Fruit fly (Drosophila melanogaster) whole organism, embryonic: ENCODE measurements around the gene sunn.

Experiments
- CG10209 ChIP-seq: fragments of 200-800 bp; sonication (Bioruptor generic); optimal IDR thresholded peaks from 3 replicates; lab custom pipeline; 2017; ENCODE audit warnings: missing biosample characterization, mild to moderate bottlenecking, missing genetic modification characterization, missing genetic modification reagents
- CG10321 ChIP-seq: fragments of 200-800 bp; sonication (Bioruptor generic); IDR thresholded peaks from 2 replicates; pipeline ENCODE4 v1.3.6; 2022; ENCODE audit warnings: missing biosample characterization, missing genetic modification characterization
- CG12104 ChIP-seq: fragments of 200-800 bp; sonication (Bioruptor generic); optimal IDR thresholded peaks from 3 replicates; lab custom pipeline; 2016; ENCODE audit warnings: missing biosample characterization, missing genetic modification characterization
- CG12219 ChIP-seq: fragments of 200-800 bp; sonication (Bioruptor generic); optimal IDR thresholded peaks from 3 replicates; lab custom pipeline; 2018; ENCODE audit warnings: missing biosample characterization, mild to moderate bottlenecking, missing genetic modification characterization
- CG13424 ChIP-seq: fragments of 200-800 bp; sonication (Bioruptor generic); optimal IDR thresholded peaks from 2 replicates; lab custom pipeline; 2019; ENCODE audit warnings: missing biosample characterization, mild to moderate bottlenecking, missing genetic modification characterization, moderate library complexity
- CG14710 ChIP-seq: fragments of 200-800 bp; sonication (Bioruptor generic); optimal IDR thresholded peaks from 3 replicates; lab custom pipeline; 2019; ENCODE audit warnings: missing biosample characterization, mild to moderate bottlenecking, missing genetic modification characterization, moderate library complexity
- CG17829 ChIP-seq: fragments of 200-800 bp; optimal IDR thresholded peaks from 2 replicates; lab custom pipeline; 2019; ENCODE audit warnings: missing biosample characterization, mild to moderate bottlenecking, missing genetic modification characterization, moderate library complexity
- CG18262 ChIP-seq: fragments of 200-800 bp; optimal IDR thresholded peaks from 3 replicates; lab custom pipeline; 2019; ENCODE audit warnings: missing biosample characterization, mild to moderate bottlenecking, missing genetic modification characterization, moderate library complexity
- CG2199 ChIP-seq: fragments of 200-800 bp; sonication (Bioruptor generic); IDR thresholded peaks from 3 replicates; pipeline ENCODE4 v1.3.6; 2022; ENCODE audit warnings: missing biosample characterization, missing genetic modification characterization
- CG3065 ChIP-seq: fragments of 200-800 bp; sonication (Bioruptor generic); optimal IDR thresholded peaks from 2 replicates; lab custom pipeline; 2016; ENCODE audit warnings: missing biosample characterization, missing genetic modification characterization
- CG31365 ChIP-seq: fragments of 200-800 bp; sonication (Bioruptor generic); optimal IDR thresholded peaks from 2 replicates; lab custom pipeline; 2018; ENCODE audit warnings: missing biosample characterization, mild to moderate bottlenecking, missing genetic modification characterization
- CG3281 ChIP-seq: fragments of 200-800 bp; sonication (Bioruptor generic); optimal IDR thresholded peaks from 3 replicates; lab custom pipeline; 2017; ENCODE audit warnings: missing biosample characterization, mild to moderate bottlenecking, missing genetic modification characterization
- CG5180 ChIP-seq: fragments of 200-800 bp; sonication (Bioruptor generic); optimal IDR thresholded peaks from 3 replicates; lab custom pipeline; 2017; ENCODE audit warnings: missing biosample characterization, missing genetic modification characterization, mild to moderate bottlenecking, moderate library complexity, missing genetic modification reagents
- CG6791 ChIP-seq: fragments of 200-800 bp; sonication (Bioruptor generic); IDR thresholded peaks from 3 replicates; pipeline ENCODE4 v1.3.6; 2022; ENCODE audit warnings: missing biosample characterization, missing genetic modification characterization; ENCODE audit not compliant: partially characterized antibody
- CG6854 ChIP-seq: fragments of 200-800 bp; sonication (Bioruptor generic); optimal IDR thresholded peaks from 3 replicates; lab custom pipeline; 2017; ENCODE audit warnings: missing biosample characterization, mild to moderate bottlenecking, missing genetic modification characterization
- CG7271 ChIP-seq: fragments of 200-800 bp; sonication (Bioruptor generic); optimal IDR thresholded peaks from 2 replicates; lab custom pipeline; 2018; ENCODE audit warnings: missing biosample characterization, mild to moderate bottlenecking, missing genetic modification characterization, moderate library complexity
- CG7839 ChIP-seq: fragments of 200-800 bp; sonication (Bioruptor generic); optimal IDR thresholded peaks from 3 replicates; lab custom pipeline; 2018; ENCODE audit warnings: missing biosample characterization, mild to moderate bottlenecking, missing genetic modification characterization, moderate library complexity
- CG7987 ChIP-seq: fragments of 200-800 bp; sonication (Bioruptor generic); optimal IDR thresholded peaks from 2 replicates; lab custom pipeline; 2018; ENCODE audit warnings: missing biosample characterization, mild to moderate bottlenecking, missing genetic modification characterization, moderate library complexity
- CG8944 ChIP-seq: fragments of 200-800 bp; sonication (Bioruptor generic); optimal IDR thresholded peaks from 3 replicates; lab custom pipeline; 2016; ENCODE audit warnings: missing biosample characterization, missing genetic modification characterization
- CG9215 ChIP-seq: fragments of 200-800 bp; sonication (Bioruptor generic); IDR thresholded peaks from 2 replicates; pipeline ENCODE4 v1.3.6; 2022; ENCODE audit warnings: missing biosample characterization, missing genetic modification characterization
- CHES-1-like ChIP-seq: fragments of 200-800 bp; sonication (Bioruptor generic); optimal IDR thresholded peaks from 2 replicates; lab custom pipeline; 2016; ENCODE audit warnings: missing biosample characterization, missing genetic modification characterization
- Dip2 ChIP-seq: fragments of 200-800 bp; sonication (Bioruptor generic); IDR thresholded peaks from 2 replicates; pipeline ENCODE4 v1.3.6; 2022; ENCODE audit warnings: missing biosample characterization, missing genetic modification characterization
- Ets65A ChIP-seq: fragments of 200-800 bp; sonication (Bioruptor generic); peaks from one replicate; lab custom pipeline; 2016; ENCODE audit warnings: missing biosample characterization, missing genetic modification characterization
- Fer1 ChIP-seq: fragments of 200-800 bp; sonication (Bioruptor generic); optimal IDR thresholded peaks from 2 replicates; lab custom pipeline; 2017; ENCODE audit warnings: missing biosample characterization, mild to moderate bottlenecking, missing genetic modification characterization
- Hr78 ChIP-seq, 2 experiments: fragments of 200-800 bp in 1 of 2; fragments of >200 bp in 1 of 2; sonication (Bioruptor generic) in 1 of 2; optimal IDR thresholded peaks; 2 replicates each; lab custom pipeline; 2017 to 2019; ENCODE audit warnings: missing biosample characterization in 2 of 2, missing genetic modification characterization in 2 of 2, mild to moderate bottlenecking in 1 of 2, moderate library complexity in 1 of 2
- Lim3 ChIP-seq: fragments of 200-800 bp; sonication (Bioruptor generic); IDR thresholded peaks from 2 replicates; pipeline ENCODE4 v1.3.6; 2022; ENCODE audit warnings: missing biosample characterization, missing genetic modification characterization
- NC2α ChIP-seq: fragments of 200-800 bp; sonication (Bioruptor generic); optimal IDR thresholded peaks from 2 replicates; lab custom pipeline; 2016; ENCODE audit warnings: missing biosample characterization, missing genetic modification characterization
- Nf-YA ChIP-seq: fragments of 200-800 bp; sonication (Bioruptor generic); IDR thresholded peaks from 2 replicates; pipeline ENCODE4 v1.3.6; 2022; ENCODE audit warnings: missing biosample characterization, missing genetic modification characterization
- Nf-YC ChIP-seq: fragments of 200-800 bp; optimal IDR thresholded peaks from 3 replicates; lab custom pipeline; 2019; ENCODE audit warnings: missing biosample characterization, mild to moderate bottlenecking, missing genetic modification characterization, moderate library complexity
- NfI ChIP-seq: fragments of 200-800 bp; sonication (Bioruptor generic); optimal IDR thresholded peaks from 3 replicates; lab custom pipeline; 2018; ENCODE audit warnings: missing biosample characterization, mild to moderate bottlenecking, missing genetic modification characterization, moderate library complexity
- Side ChIP-seq: fragments of 200-800 bp; sonication (Bioruptor generic); optimal IDR thresholded peaks from 2 replicates; lab custom pipeline; 2016; ENCODE audit warnings: missing biosample characterization, missing genetic modification characterization
- bowl ChIP-seq: fragments of 200-800 bp; sonication (Bioruptor generic); IDR thresholded peaks from 2 replicates; pipeline ENCODE4 v1.3.6; 2022; ENCODE audit warnings: missing biosample characterization, missing genetic modification characterization
- bsh ChIP-seq, 2 experiments: fragments of 200-800 bp; sonication (Bioruptor generic); optimal IDR thresholded peaks; 2 replicates each; lab custom pipeline; 2017 to 2018; ENCODE audit warnings: mild to moderate bottlenecking in 2 of 2, missing biosample characterization in 2 of 2, missing genetic modification characterization in 2 of 2, moderate library complexity in 1 of 2
- chn ChIP-seq: fragments of 200-800 bp; sonication (Bioruptor generic); optimal IDR thresholded peaks from 2 replicates; lab custom pipeline; 2016; ENCODE audit warnings: missing biosample characterization, missing genetic modification characterization
- crp ChIP-seq, 2 experiments: fragments of 200-800 bp; sonication (Bioruptor generic); optimal IDR thresholded peaks; 2 replicates in 1 of 2; 3 replicates in 1 of 2; lab custom pipeline; 2017; ENCODE audit warnings: missing biosample characterization in 2 of 2, missing genetic modification characterization in 2 of 2, mild to moderate bottlenecking in 1 of 2, moderate library complexity in 1 of 2
- dati ChIP-seq: fragments of 200-800 bp; sonication (Bioruptor generic); IDR thresholded peaks from 2 replicates; pipeline ENCODE4 v1.3.6; 2022; ENCODE audit warnings: missing biosample characterization, missing genetic modification characterization
- dpn ChIP-seq, 2 experiments: fragments of 200-800 bp; sonication (Bioruptor generic); optimal IDR thresholded peaks; 3 replicates each; lab custom pipeline; 2016; ENCODE audit warnings: missing biosample characterization in 2 of 2, missing genetic modification characterization in 2 of 2
- dysf ChIP-seq: fragments of 200-800 bp; sonication (Bioruptor generic); IDR thresholded peaks from 3 replicates; pipeline ENCODE4 v1.3.6; 2022; ENCODE audit warnings: missing biosample characterization, missing genetic modification characterization
- emc ChIP-seq: fragments of 200-800 bp; sonication (Bioruptor generic); optimal IDR thresholded peaks from 2 replicates; lab custom pipeline; 2016; ENCODE audit warnings: missing biosample characterization, missing genetic modification characterization
- en ChIP-seq: fragments of 200-800 bp; sonication (Bioruptor generic); optimal IDR thresholded peaks from 2 replicates; lab custom pipeline; 2016; ENCODE audit warnings: missing biosample characterization, missing genetic modification characterization
- esg ChIP-seq: fragments of 200-800 bp; sonication (Bioruptor generic); conservative IDR thresholded peaks from 2 replicates; pipeline ENCODE4 v1.3.6; 2022; ENCODE audit warnings: missing biosample characterization, missing genetic modification characterization
- eve ChIP-seq, 2 experiments: fragments of >200 bp; optimal IDR thresholded peaks; 2 replicates each; lab custom pipeline; 2017; ENCODE audit warnings: missing biosample characterization in 2 of 2, missing genetic modification characterization in 2 of 2
- hbn ChIP-seq: fragments of 200-800 bp; sonication (Bioruptor generic); IDR thresholded peaks from 2 replicates; pipeline ENCODE4 v1.3.6; 2022; ENCODE audit warnings: missing biosample characterization, missing genetic modification characterization; ENCODE audit not compliant: partially characterized antibody
- klu ChIP-seq: fragments of 200-800 bp; sonication (Bioruptor generic); IDR thresholded peaks from 2 replicates; pipeline ENCODE4 v1.3.6; 2022; ENCODE audit warnings: missing biosample characterization, missing genetic modification characterization
- pho ChIP-seq: fragments of 200-800 bp; sonication (Bioruptor generic); optimal IDR thresholded peaks from 2 replicates; lab custom pipeline; 2016; ENCODE audit warnings: missing biosample characterization, missing genetic modification characterization
- pum ChIP-seq: fragments of 200-800 bp; sonication (Bioruptor generic); optimal IDR thresholded peaks from 2 replicates; lab custom pipeline; 2016; ENCODE audit warnings: missing biosample characterization, missing genetic modification characterization
- ranshi ChIP-seq: fragments of 200-800 bp; sonication (Bioruptor generic); IDR thresholded peaks from 2 replicates; pipeline ENCODE4 v1.3.6; 2022; ENCODE audit warnings: missing biosample characterization, missing genetic modification characterization
- sisA ChIP-seq: fragments of 200-800 bp; sonication (Bioruptor generic); IDR thresholded peaks from 2 replicates; pipeline ENCODE4 v1.3.6; 2022; ENCODE audit warnings: missing biosample characterization, missing genetic modification characterization
- trh ChIP-seq: fragments of 200-800 bp; sonication (Bioruptor generic); optimal IDR thresholded peaks from 2 replicates; lab custom pipeline; 2016; ENCODE audit warnings: missing biosample characterization, missing genetic modification characterization
- unpg ChIP-seq: fragments of 200-800 bp; sonication (Bioruptor generic); optimal IDR thresholded peaks from 3 replicates; lab custom pipeline; 2018; ENCODE audit warnings: missing biosample characterization, mild to moderate bottlenecking, missing genetic modification characterization, moderate library complexity
- vfl ChIP-seq: fragments of 200-800 bp; sonication (Bioruptor generic); optimal IDR thresholded peaks from 2 replicates; lab custom pipeline; 2016; ENCODE audit warnings: missing biosample characterization, missing genetic modification characterization

sunn gene

DNA sequence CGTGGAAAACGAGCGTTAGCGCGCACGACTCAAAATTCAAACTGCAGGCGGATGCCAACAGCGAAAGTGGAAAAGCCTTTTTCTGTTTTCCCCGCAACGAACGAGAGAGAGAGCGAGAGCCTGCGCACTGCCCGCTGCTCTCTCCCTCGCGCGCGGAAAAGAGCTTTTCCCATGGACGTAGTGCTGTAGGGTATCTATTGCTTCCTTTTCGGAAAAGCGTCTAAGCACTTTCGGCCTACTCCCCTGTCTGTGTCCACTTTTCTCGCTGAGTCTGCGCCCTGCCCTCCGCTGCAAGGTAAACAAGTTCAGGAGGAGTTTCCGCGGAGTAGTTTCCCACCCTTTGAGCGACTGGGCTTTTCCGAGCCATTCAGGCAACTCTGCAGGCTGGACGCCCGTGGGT is 47.9 kb upstream of the sunn start, which contains the start of gene CG32085 (continued):
- peak; percentile 13 for TF ChIP-seq CG12219 (GFP tag; lab: Kevin White, UChicago)
- peak; percentile 24 for TF ChIP-seq vfl (GFP tag; lab: Kevin White, UChicago)
- TF ChIP-seq Ets65A (GFP tag; lab: Kevin White, UChicago): peak; percentile 92
- TF ChIP-seq CG8944: peak; percentile 61
- TF ChIP-seq eve (GFP tag; optimal IDR thresholded peaks at IDR 0.05; lab: Kevin White, UChicago): no peak
- no peak for TF ChIP-seq Lim3
- peak; percentile 35 for TF ChIP-seq CG17829 (tag; lab: Kevin White, UChicago)
- peak; percentile 63 for TF ChIP-seq CG31365 (tag; lab: Kevin White, UChicago)
- no peak for TF ChIP-seq CG6854 (GFP tag; lab: Kevin White, UChicago)
- peak; percentile 62 for TF ChIP-seq pho (GFP tag; lab: Kevin White, UChicago)
- TF ChIP-seq en (GFP tag; lab: Kevin White, UChicago): peak; percentile 9
- no peak for TF ChIP-seq crp (GFP tag; optimal IDR thresholded peaks at IDR 0.05; lab: Kevin White, UChicago)
- peak; percentile 43 for TF ChIP-seq CG5180 (GFP tag; lab: Kevin White, UChicago)
- peak; percentile 72 for TF ChIP-seq ranshi (GFP tag; lab: Robert Waterston, UW)
- TF ChIP-seq klu (GFP tag; lab: Robert Waterston, UW): no peak
- TF ChIP-seq NC2α: no peak
- peak; percentile 66 for TF ChIP-seq CG3281 (GFP tag; lab: Kevin White, UChicago)
- no peak for TF ChIP-seq CG10321
- TF ChIP-seq trh: no peak
- TF ChIP-seq hbn (GFP tag; lab: Robert Waterston, UW): no peak
- TF ChIP-seq Side (GFP tag; lab: Kevin White, UChicago): peak; percentile 24
- no peak for TF ChIP-seq Nf-YA (GFP tag; lab: Robert Waterston, UW)
- TF ChIP-seq CG10209 (GFP tag; lab: Kevin White, UChicago): peak; percentile 20
- TF ChIP-seq emc (GFP tag; lab: Kevin White, UChicago): no peak
- no peak for TF ChIP-seq esg
- TF ChIP-seq pum: peak; percentile 52
- TF ChIP-seq CG14710: no peak
- TF ChIP-seq CG7839: peak; percentile 60
- no peak for TF ChIP-seq CG3065 (GFP tag; lab: Kevin White, UChicago)
- peak; percentile 18 for TF ChIP-seq chn (GFP tag; lab: Kevin White, UChicago)
- peak; percentile 48 for TF ChIP-seq CG9215 (GFP tag; lab: Robert Waterston, UW)
- TF ChIP-seq dpn (GFP tag; optimal IDR thresholded peaks at IDR 0.05; lab: Kevin White, UChicago): peak; percentile 57 to 74
- TF ChIP-seq CG7271 (tag; lab: Kevin White, UChicago): no peak
- peak; percentile 82 for TF ChIP-seq dysf (GFP tag; lab: Robert Waterston, UW)
- TF ChIP-seq dati (GFP tag; lab: Robert Waterston, UW): no peak
- TF ChIP-seq bowl (GFP tag; lab: Robert Waterston, UW): no peak
- TF ChIP-seq bsh (GFP tag; optimal IDR thresholded peaks at IDR 0.05; lab: Kevin White, UChicago): no peak
- TF ChIP-seq sisA (GFP tag; lab: Robert Waterston, UW): peak; percentile 48
- TF ChIP-seq Nf-YC: peak; percentile 39
- TF ChIP-seq CG12104 (GFP tag; lab: Kevin White, UChicago): no peak
- no peak for TF ChIP-seq Dip2
- peak; percentile 45 for TF ChIP-seq NfI
- TF ChIP-seq CG6791: no peak
- peak; percentile 48 for TF ChIP-seq CG13424 (tag; lab: Kevin White, UChicago)
- TF ChIP-seq CG2199 (GFP tag; lab: Robert Waterston, UW): 0 out of 3 replicates have a peak, but pooled peaks have one; percentile 39
- peak; percentile 35 for TF ChIP-seq unpg
- TF ChIP-seq CG7987 (GFP tag; lab: Kevin White, UChicago): peak; percentile 50
- TF ChIP-seq CHES-1-like (GFP tag; lab: Kevin White, UChicago): peak; percentile 50
- no peak for TF ChIP-seq CG18262 (tag; lab: Kevin White, UChicago)
- peak; percentile 86 for TF ChIP-seq Fer1
- no peak for TF ChIP-seq Hr78 (GFP tag; optimal IDR thresholded peaks at IDR 0.05; lab: Kevin White, UChicago)
